Fruit fly (Drosophila melanogaster): Measurements from ENCODE around the gene CG7768.

The CG7768 gene

DNA sequence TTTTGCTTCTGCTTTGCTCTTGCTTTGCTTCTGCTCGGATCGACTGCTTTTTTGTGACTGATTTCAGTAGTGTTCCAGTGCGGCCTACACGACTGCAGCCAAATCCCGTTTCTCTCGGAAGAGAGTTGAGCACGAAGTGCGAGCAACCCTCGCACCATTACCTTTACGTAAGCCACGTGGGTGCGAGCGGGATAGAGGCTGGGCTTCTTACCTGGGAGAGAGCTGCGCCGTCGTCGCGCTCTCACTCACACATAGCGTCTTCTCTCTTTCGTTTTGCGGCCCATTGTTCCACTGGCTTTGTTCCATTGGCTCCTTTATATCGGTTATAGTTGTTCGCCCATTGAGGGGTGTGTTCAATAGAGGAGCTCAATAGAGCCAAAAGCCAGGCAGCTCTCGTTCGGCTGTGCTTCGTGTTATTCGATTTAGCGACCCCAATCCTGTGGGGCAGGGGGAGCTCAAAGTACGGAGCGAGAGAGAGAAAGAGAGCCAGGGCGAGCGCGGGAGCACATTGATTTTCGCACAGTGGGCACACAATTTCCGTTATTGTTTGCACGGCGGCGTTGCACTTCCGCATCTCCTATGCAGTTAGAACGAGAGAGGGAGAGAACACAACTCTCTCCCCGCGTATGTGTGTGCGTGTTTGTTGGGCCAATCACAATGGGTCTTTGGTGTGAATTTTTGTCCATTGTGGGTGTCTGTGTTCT lies 40.4 kb upstream of the CG7768 start (continued):
- TF ChIP-seq CG4328 (GFP tag; optimal IDR thresholded peaks at IDR 0.05) = no peak
- TF ChIP-seq nerfin-2 (GFP tag; IDR thresholded peaks at IDR 0.05; ENCODE audit: partially characterized antibody) = no peak
- no peak for TF ChIP-seq CG17802 (tag; optimal IDR thresholded peaks at IDR 0.05)
- no peak for TF ChIP-seq danr (GFP tag; IDR thresholded peaks at IDR 0.05)
- no peak for TF ChIP-seq CG3407 (GFP tag; optimal IDR thresholded peaks at IDR 0.05)
- peak; percentile 99 for TF ChIP-seq Nf-YC (tag; optimal IDR thresholded peaks at IDR 0.05)
- TF ChIP-seq CG3726 (GFP tag; IDR thresholded peaks at IDR 0.05) = no peak
- TF ChIP-seq Gug (GFP tag; IDR thresholded peaks at IDR 0.05) = no peak
- no peak for TF ChIP-seq CG11504 (tag; optimal IDR thresholded peaks at IDR 0.05)
- no peak for TF ChIP-seq Optix (GFP tag; IDR thresholded peaks at IDR 0.05)
- TF ChIP-seq Dip2 (GFP tag; IDR thresholded peaks at IDR 0.05) = no peak
- TF ChIP-seq CG32772 (GFP tag; IDR thresholded peaks at IDR 0.05) = no peak
- no peak for TF ChIP-seq Ssrp (tag; optimal IDR thresholded peaks at IDR 0.05)
- no peak for TF ChIP-seq NC2α (GFP tag; optimal IDR thresholded peaks at IDR 0.05)
- no peak for TF ChIP-seq CG4282 (GFP tag; optimal IDR thresholded peaks at IDR 0.05)
- TF ChIP-seq schlank (tag; optimal IDR thresholded peaks at IDR 0.05) = no peak
- no peak for TF ChIP-seq gt (GFP tag; IDR thresholded peaks at IDR 0.05)
- TF ChIP-seq fru (optimal IDR thresholded peaks at IDR 0.05) = no peak
- TF ChIP-seq dmrt11E (tag; optimal IDR thresholded peaks at IDR 0.05) = no peak
- TF ChIP-seq Lhr (GFP tag; optimal IDR thresholded peaks at IDR 0.05) = no peak
- no peak for TF ChIP-seq pita (GFP tag; optimal IDR thresholded peaks at IDR 0.05)
- TF ChIP-seq CG10267 (tag; optimal IDR thresholded peaks at IDR 0.05) = no peak
- peak; percentile 98 for TF ChIP-seq Deaf1 (tag; optimal IDR thresholded peaks at IDR 0.05)
- TF ChIP-seq CG12659 (GFP tag; optimal IDR thresholded peaks at IDR 0.05) = no peak
- TF ChIP-seq CG42726 (GFP tag; IDR thresholded peaks at IDR 0.05; ENCODE audit: partially characterized antibody) = no peak
- TF ChIP-seq CG34422 (GFP tag; IDR thresholded peaks at IDR 0.05) = no peak
- TF ChIP-seq pho (GFP tag; optimal IDR thresholded peaks at IDR 0.05) = no peak
- TF ChIP-seq az2 (GFP tag; optimal IDR thresholded peaks at IDR 0.05) = no peak
- TF ChIP-seq exex (tag; optimal IDR thresholded peaks at IDR 0.05) = no peak
- TF ChIP-seq sna (GFP tag; IDR thresholded peaks at IDR 0.05; ENCODE audit: partially characterized antibody) = 0 out of 2 replicates have a peak, but pooled peaks have one; percentile 43
- TF ChIP-seq Tbp (GFP tag; optimal IDR thresholded peaks at IDR 0.05) = no peak
- TF ChIP-seq Xbp1 (GFP tag; optimal IDR thresholded peaks at IDR 0.05) = no peak
- TF ChIP-seq CG6854 (GFP tag; optimal IDR thresholded peaks at IDR 0.05) = no peak
- TF ChIP-seq fd96Cb (tag; optimal IDR thresholded peaks at IDR 0.05) = no peak
- no peak for TF ChIP-seq CHES-1-like (GFP tag; optimal IDR thresholded peaks at IDR 0.05)
- TF ChIP-seq inv (GFP tag; IDR thresholded peaks at IDR 0.05; ENCODE audit: partially characterized antibody) = no peak
- TF ChIP-seq dimm (GFP tag; IDR thresholded peaks at IDR 0.05) = no peak
- no peak for TF ChIP-seq B-H1 (GFP tag; IDR thresholded peaks at IDR 0.05)
- no peak for TF ChIP-seq sc (optimal IDR thresholded peaks at IDR 0.05)
- no peak for TF ChIP-seq sc (GFP tag; optimal IDR thresholded peaks at IDR 0.05)
- TF ChIP-seq gcm (GFP tag; optimal IDR thresholded peaks at IDR 0.05) = no peak
- TF ChIP-seq CG12744 (GFP tag; optimal IDR thresholded peaks at IDR 0.05) = no peak
- peak; percentile 10 for TF ChIP-seq cad (GFP tag; optimal IDR thresholded peaks at IDR 0.05)
- TF ChIP-seq tx (GFP tag; optimal IDR thresholded peaks at IDR 0.05) = no peak
- no peak for TF ChIP-seq Hey (tag; optimal IDR thresholded peaks at IDR 0.05)
- TF ChIP-seq nom (GFP tag; optimal IDR thresholded peaks at IDR 0.05) = no peak
- TF ChIP-seq shn (GFP tag; optimal IDR thresholded peaks at IDR 0.05) = no peak
- TF ChIP-seq lola (GFP tag; optimal IDR thresholded peaks at IDR 0.05) = no peak
- no peak for TF ChIP-seq Atf6 (GFP tag; IDR thresholded peaks at IDR 0.05)
- TF ChIP-seq CG11723 (GFP tag; optimal IDR thresholded peaks at IDR 0.05) = no peak
- TF ChIP-seq lilli (GFP tag; optimal IDR thresholded peaks at IDR 0.05) = no peak

Data from whole organism, embryonic.